Worm (Caenorhabditis elegans) whole organism, L3 larva: Measurements from ENCODE around the gene F34H10.3.
A peak's percentile ranks its signal among the peaks of the same experiment; 100 is the strongest.

ENCODE experiments used
- R02D3.7 ChIP-seq: fragments of 150-350 bp; optimal IDR thresholded peaks from 2 replicates; lab custom pipeline; 2014; ENCODE audit warnings: missing biosample characterization, missing genetic modification characterization
- ama-1 ChIP-seq: fragments of 150-350 bp; optimal IDR thresholded peaks from 2 replicates; lab custom pipeline; 2018
- ceh-28 ChIP-seq: fragments of 150-350 bp; optimal IDR thresholded peaks from 2 replicates; lab custom pipeline; 2014; ENCODE audit warnings: missing biosample characterization, missing genetic modification reagents, missing genetic modification characterization
- ceh-82 ChIP-seq: fragments of 150-350 bp; optimal IDR thresholded peaks from 2 replicates; lab custom pipeline; 2014; ENCODE audit warnings: missing biosample characterization, missing genetic modification characterization
- ceh-9 ChIP-seq: sonication (generic microtip); optimal IDR thresholded peaks from 2 replicates; lab custom pipeline; 2018; ENCODE audit warnings: missing biosample characterization, missing genetic modification characterization
- daf-12 ChIP-seq: fragments of 150-350 bp; optimal IDR thresholded peaks from 2 replicates; lab custom pipeline; 2014; ENCODE audit warnings: missing biosample characterization, missing genetic modification reagents, missing genetic modification characterization
- egl-5 ChIP-seq: fragments of 150-350 bp; optimal IDR thresholded peaks from 2 replicates; lab custom pipeline; 2017; ENCODE audit warnings: missing biosample characterization, missing genetic modification reagents, missing genetic modification characterization, inconsistent platforms
- elt-1 ChIP-seq: fragments of 150-350 bp; optimal IDR thresholded peaks from 2 replicates; lab custom pipeline; 2014; ENCODE audit warnings: missing biosample characterization, missing genetic modification characterization
- elt-2 ChIP-seq: sonication (generic microtip); optimal IDR thresholded peaks from 2 replicates; lab custom pipeline; 2016; ENCODE audit warnings: missing genetic modification reagents, mild to moderate bottlenecking, missing genetic modification characterization, missing compliant biosample characterization
- eor-1 ChIP-seq, 2 experiments: fragments of 150-350 bp; optimal IDR thresholded peaks; 2 replicates each; lab custom pipeline; 2014 to 2018; ENCODE audit warnings: missing biosample characterization in 2 of 2, missing genetic modification characterization in 2 of 2
- fkh-10 ChIP-seq: sonication (generic microtip); optimal IDR thresholded peaks from 2 replicates; lab custom pipeline; 2017; ENCODE audit warnings: missing biosample characterization, missing genetic modification reagents, missing genetic modification characterization
- fkh-2 ChIP-seq: fragments of 150-350 bp; optimal IDR thresholded peaks from 2 replicates; lab custom pipeline; 2014; ENCODE audit warnings: missing biosample characterization, missing genetic modification reagents, missing genetic modification characterization
- fos-1 ChIP-seq: fragments of 150-350 bp; optimal IDR thresholded peaks from 2 replicates; lab custom pipeline; 2014; ENCODE audit warnings: missing biosample characterization, missing genetic modification characterization
- jun-1 ChIP-seq: fragments of 150-350 bp; optimal IDR thresholded peaks from 2 replicates; lab custom pipeline; 2014; ENCODE audit warnings: missing biosample characterization, missing genetic modification reagents, missing genetic modification characterization
- lin-15B ChIP-seq: fragments of 150-350 bp; optimal IDR thresholded peaks from 2 replicates; lab custom pipeline; 2014; ENCODE audit warnings: missing biosample characterization, missing genetic modification characterization
- lin-39 ChIP-seq: fragments of 150-350 bp; optimal IDR thresholded peaks from 2 replicates; lab custom pipeline; 2018; ENCODE audit warnings: missing biosample characterization, missing genetic modification reagents, missing genetic modification characterization
- lsy-12 ChIP-seq: sonication (generic microtip); optimal IDR thresholded peaks from 2 replicates; lab custom pipeline; 2016; ENCODE audit warnings: mild to moderate bottlenecking, missing genetic modification characterization, missing compliant biosample characterization
- mdl-1 ChIP-seq: fragments of 150-350 bp; optimal IDR thresholded peaks from 2 replicates; lab custom pipeline; 2014; ENCODE audit warnings: missing biosample characterization, missing genetic modification characterization
- mml-1 ChIP-seq: fragments of 150-350 bp; sonication (generic microtip); optimal IDR thresholded peaks from 3 replicates; lab custom pipeline; 2014; ENCODE audit warnings: missing biosample characterization, missing genetic modification characterization
- nfya-1 ChIP-seq: sonication (generic microtip); optimal IDR thresholded peaks from 2 replicates; lab custom pipeline; 2017; ENCODE audit warnings: missing genetic modification characterization, mild to moderate bottlenecking, missing compliant biosample characterization, antibody characterized with exemption, moderate library complexity; ENCODE audit not compliant: insufficient read depth
- nhr-11 ChIP-seq: fragments of 150-350 bp; optimal IDR thresholded peaks from 2 replicates; lab custom pipeline; 2014; ENCODE audit warnings: missing biosample characterization, missing genetic modification characterization
- nhr-12 ChIP-seq: fragments of 150-350 bp; optimal IDR thresholded peaks from 2 replicates; lab custom pipeline; 2014; ENCODE audit warnings: missing biosample characterization, missing genetic modification characterization
- nhr-23 ChIP-seq: fragments of 150-350 bp; optimal IDR thresholded peaks from 2 replicates; lab custom pipeline; 2014; ENCODE audit warnings: missing biosample characterization, missing genetic modification reagents, missing genetic modification characterization
- nhr-25 ChIP-seq: sonication (generic microtip); optimal IDR thresholded peaks from 2 replicates; lab custom pipeline; 2017; ENCODE audit warnings: missing biosample characterization, missing genetic modification characterization
- nhr-28 ChIP-seq: fragments of 150-350 bp; optimal IDR thresholded peaks from 2 replicates; lab custom pipeline; 2014; ENCODE audit warnings: missing biosample characterization, missing genetic modification characterization
- nhr-43 ChIP-seq: sonication (generic microtip); optimal IDR thresholded peaks from 2 replicates; lab custom pipeline; 2016; ENCODE audit warnings: mild to moderate bottlenecking, missing genetic modification characterization, missing compliant biosample characterization; ENCODE audit not compliant: poor library complexity, severe bottlenecking
- nhr-76 ChIP-seq: fragments of 150-350 bp; sonication (generic microtip); optimal IDR thresholded peaks from 5 replicates; lab custom pipeline; 2014; ENCODE audit warnings: missing biosample characterization, missing genetic modification characterization
- nhr-77 ChIP-seq: fragments of 150-350 bp; optimal IDR thresholded peaks from 2 replicates; lab custom pipeline; 2014; ENCODE audit warnings: missing biosample characterization, missing genetic modification characterization
- sea-2 ChIP-seq: fragments of 150-350 bp; sonication (generic microtip); optimal IDR thresholded peaks from 4 replicates; lab custom pipeline; 2014; ENCODE audit warnings: missing biosample characterization, missing genetic modification reagents, missing genetic modification characterization
- skn-1 ChIP-seq: fragments of 150-350 bp; optimal IDR thresholded peaks from 2 replicates; lab custom pipeline; 2014; ENCODE audit warnings: missing biosample characterization, missing genetic modification characterization
- tbx-2 ChIP-seq: sonication (generic microtip); optimal IDR thresholded peaks from 2 replicates; lab custom pipeline; 2016; ENCODE audit warnings: mild to moderate bottlenecking, missing genetic modification characterization, missing compliant biosample characterization
- unc-62 ChIP-seq: fragments of 150-350 bp; sonication (generic microtip); optimal IDR thresholded peaks from 4 replicates; lab custom pipeline; 2014; ENCODE audit warnings: missing biosample characterization, missing genetic modification reagents, missing genetic modification characterization
- zag-1 ChIP-seq: fragments of 150-350 bp; optimal IDR thresholded peaks from 2 replicates; lab custom pipeline; 2014; ENCODE audit warnings: missing biosample characterization, missing genetic modification characterization
- ztf-4 ChIP-seq: fragments of 150-350 bp; optimal IDR thresholded peaks from 2 replicates; lab custom pipeline; 2014; ENCODE audit warnings: missing biosample characterization, missing genetic modification characterization

F34H10.3 gene

DNA sequence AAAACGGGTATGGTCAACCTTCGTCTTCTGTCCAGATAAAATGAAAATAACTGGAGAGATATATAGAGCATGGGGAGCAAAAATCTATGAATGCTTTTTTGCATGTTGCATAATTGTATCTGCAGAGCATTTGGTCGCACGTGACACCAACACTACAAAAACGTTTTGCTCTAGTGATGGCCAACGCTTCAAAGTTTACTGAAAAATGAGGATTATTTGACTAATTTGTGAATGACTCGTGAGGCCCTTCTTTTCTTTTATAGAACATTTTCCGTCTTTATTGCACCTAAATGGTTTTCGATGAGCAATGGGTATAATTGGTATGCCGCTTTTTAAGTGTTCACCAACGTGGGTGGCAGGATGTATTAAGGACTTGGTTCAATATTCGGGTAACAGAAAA lies 18.7 kb upstream of the F34H10.3 start:
- TF ChIP-seq nhr-77 (tag; lab: Kevin White, UChicago) (no peak), R02D3.7 (tag; lab: Kevin White, UChicago) (no peak), nfya-1 (tag; lab: Kevin White, UChicago) (no peak), unc-62 (no peak), tbx-2 (tag; lab: Kevin White, UChicago) (no peak), nhr-25 (no peak), elt-2 (tag; lab: Kevin White, UChicago) (no peak), ceh-28 (tag; lab: Kevin White, UChicago) (no peak), ztf-4 (tag; lab: Kevin White, UChicago) (no peak), eor-1 (tag; optimal IDR thresholded peaks at IDR 0.05; lab: Kevin White, UChicago) (no peak), nhr-28 (tag; lab: Kevin White, UChicago) (no peak), daf-12 (no peak), ceh-9 (tag; lab: Kevin White, UChicago) (no peak), nhr-12 (no peak), nhr-23 (tag; lab: Kevin White, UChicago) (no peak), lin-15B (tag; lab: Kevin White, UChicago) (no peak), lsy-12 (tag; lab: Kevin White, UChicago) (no peak), nhr-11 (tag; lab: Kevin White, UChicago) (no peak), lin-39 (no peak)

DNA sequence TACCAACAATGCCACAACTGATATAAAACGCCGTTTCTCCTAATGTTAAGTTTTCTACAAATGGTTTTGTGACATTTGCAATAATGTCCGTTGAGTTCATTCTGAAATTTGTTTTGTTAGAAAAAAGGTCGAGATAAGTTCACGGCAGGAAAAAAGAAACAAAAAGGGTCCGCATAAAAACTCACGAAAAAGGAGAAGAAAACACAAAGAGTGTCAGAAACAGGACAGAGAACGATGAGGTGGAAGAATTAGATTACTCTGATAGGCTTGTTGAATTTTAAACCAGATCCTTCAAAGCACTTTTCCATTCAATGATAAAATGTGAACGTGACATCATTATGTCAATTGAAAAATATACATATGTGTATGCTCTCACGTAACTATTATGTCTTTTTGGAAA lies 18.2 kb upstream of the F34H10.3 start, which contains the start of gene aex-2:
aex-2 (minus strand) TSS at position 101 of the 400 bp plus-strand sequence.
- TF ChIP-seq ceh-28 (tag; lab: Kevin White, UChicago): no peak
- no peak for TF ChIP-seq fkh-2 (tag; lab: Kevin White, UChicago)
- no peak for TF ChIP-seq nhr-11 (tag; lab: Kevin White, UChicago)
- no peak for TF ChIP-seq skn-1 (tag; lab: Kevin White, UChicago)
- no peak for TF ChIP-seq mml-1
- no peak for TF ChIP-seq fos-1 (tag; lab: Kevin White, UChicago)
- no peak for TF ChIP-seq sea-2
- no peak for TF ChIP-seq R02D3.7 (tag; lab: Kevin White, UChicago)
- no peak for TF ChIP-seq ama-1 (lab: Kevin White, UChicago)
- TF ChIP-seq ceh-82 (tag; lab: Kevin White, UChicago): no peak
- no peak for TF ChIP-seq zag-1
- no peak for TF ChIP-seq lin-15B (tag; lab: Kevin White, UChicago)
- no peak for TF ChIP-seq elt-2 (tag; lab: Kevin White, UChicago)
- TF ChIP-seq fkh-10 (GFP tag; lab: Kevin White, UChicago): no peak
- TF ChIP-seq eor-1 (tag; optimal IDR thresholded peaks at IDR 0.05; lab: Kevin White, UChicago): no peak
- TF ChIP-seq elt-1 (tag; lab: Kevin White, UChicago): no peak
- no peak for TF ChIP-seq jun-1 (tag; lab: Kevin White, UChicago)
- TF ChIP-seq nhr-77 (tag; lab: Kevin White, UChicago): no peak
- TF ChIP-seq, all 47 proteins: peak for 0

DNA sequence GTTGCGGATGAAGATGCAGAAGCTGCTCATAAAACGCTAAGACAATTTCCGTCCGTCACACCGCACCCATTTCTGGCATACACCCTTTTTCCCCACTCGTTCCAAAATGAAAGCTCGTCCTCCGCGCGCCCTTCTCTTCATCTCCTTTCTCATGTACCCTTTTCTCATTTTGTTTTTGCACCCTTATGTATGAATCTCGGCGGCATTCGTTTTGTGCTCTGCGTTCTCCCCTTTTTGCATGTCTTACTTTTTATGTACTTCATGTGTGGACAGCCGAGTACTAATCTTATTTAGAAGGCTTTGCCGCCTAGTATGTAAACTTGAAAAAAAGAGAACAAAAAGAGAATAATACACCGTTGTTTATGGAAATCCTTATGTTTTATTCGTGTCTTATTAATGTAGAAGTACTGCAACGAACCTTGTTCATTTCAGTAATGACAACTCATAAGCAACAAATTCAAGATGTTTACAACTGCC lies 13.3 kb upstream of the F34H10.3 start, which contains the start of gene F34H10.4:
F34H10.4 (plus strand) TSS at position 427 of the 477 bp plus-strand sequence.
- TF ChIP-seq zag-1 (no peak), skn-1 (tag; lab: Kevin White, UChicago) (no peak), ztf-4 (tag; lab: Kevin White, UChicago) (no peak), fos-1 (tag; lab: Kevin White, UChicago) (no peak), nfya-1 (tag; lab: Kevin White, UChicago) (peak; percentile 6), eor-1 (tag; optimal IDR thresholded peaks at IDR 0.05; lab: Kevin White, UChicago) (no peak), nhr-76 (tag; lab: Kevin White, UChicago) (no peak), fkh-10 (GFP tag; lab: Kevin White, UChicago) (peak; percentile 89)
- TF ChIP-seq, all 47 proteins: peak for 2

- TF ChIP-seq nhr-23 (tag; lab: Kevin White, UChicago) (peak; percentile 73), egl-5 (tag; lab: Kevin White, UChicago) (peak; percentile 35), nhr-25 (peak; percentile 29), mdl-1 (tag; lab: Kevin White, UChicago) (no peak), nhr-77 (tag; lab: Kevin White, UChicago) (no peak), nhr-43 (no peak), ama-1 (lab: Kevin White, UChicago) (no peak)
- TF ChIP-seq, all 47 proteins: peak for 3
Observed at ce11 chrX:9642775-9643461, 8.1 kb upstream of the F34H10.3 start.
